Fruit fly (Drosophila melanogaster) whole organism: ENCODE results near the gene CG5854.

ENCODE experiments used
- CG8478 ChIP-seq: fragments of >200 bp; optimal IDR thresholded peaks from 2 replicates; lab custom pipeline; 2018; ENCODE audit warnings: inconsistent platforms
- Dll ChIP-seq: fragments of >200 bp; optimal IDR thresholded peaks from 2 replicates; lab custom pipeline; 2017
- usp ChIP-seq: fragments of >200 bp; optimal IDR thresholded peaks from 2 replicates; lab custom pipeline; 2017; ENCODE audit warnings: missing biosample characterization, missing genetic modification characterization, mixed read lengths

- TF ChIP-seq Dll (lab: Kevin White, UChicago): no peak
- TF ChIP-seq usp (GFP tag; lab: Kevin White, UChicago): no peak
- TF ChIP-seq CG8478: no peak
Measured at dm6 chr3R:23943843-23944356, 10.2 kb downstream of the CG5854 start.
